Worm (Caenorhabditis elegans): ENCODE measurements around the gene Y55F3AM.13.
A peak's percentile ranks its signal among the peaks of the same experiment; 100 is the strongest.

The Y55F3AM.13 gene

ce11 chrIV:1086913-1087312 lies 30.8 kb upstream of the Y55F3AM.13 start, which contains the start of gene csn-4:
Gene csn-4 (minus strand): TSS chrIV:1087013.
- TF ChIP-seq ceh-36 (tag; optimal IDR thresholded peaks at IDR 0.05), result no peak
- TF ChIP-seq aly-1 (tag; optimal IDR thresholded peaks at IDR 0.05), result no peak
- TF ChIP-seq ets-7 (tag; optimal IDR thresholded peaks at IDR 0.05), result no peak

- no peak for TF ChIP-seq aly-1 (tag; optimal IDR thresholded peaks at IDR 0.05)
- no peak for TF ChIP-seq scrt-1 (GFP tag; IDR thresholded peaks at IDR 0.05)
- no peak for TF ChIP-seq sea-1 (GFP tag; conservative IDR thresholded peaks at IDR 0.05)
- no peak for TF ChIP-seq tra-4 (tag; optimal IDR thresholded peaks at IDR 0.05)
- no peak for TF ChIP-seq F13C5.2 (tag; optimal IDR thresholded peaks at IDR 0.05)
- TF ChIP-seq pes-1 (GFP tag; IDR thresholded peaks at IDR 0.05), result no peak
- TF ChIP-seq ceh-13 (GFP tag; optimal IDR thresholded peaks at IDR 0.05), result no peak
- no peak for TF ChIP-seq ets-7 (tag; optimal IDR thresholded peaks at IDR 0.05)
- TF ChIP-seq tbx-11 (GFP tag; IDR thresholded peaks at IDR 0.05), result no peak
- TF ChIP-seq flt-1 (GFP tag; IDR thresholded peaks at IDR 0.05), result no peak
- no peak for TF ChIP-seq ceh-36 (tag; optimal IDR thresholded peaks at IDR 0.05)
- no peak for TF ChIP-seq B0310.2 (tag; optimal IDR thresholded peaks at IDR 0.05)
- no peak for TF ChIP-seq tbx-37 (GFP tag; conservative IDR thresholded peaks at IDR 0.05)
- no peak for TF ChIP-seq hmg-4 (GFP tag; optimal IDR thresholded peaks at IDR 0.05)
- TF ChIP-seq ama-1 (optimal IDR thresholded peaks at IDR 0.05), result no peak
- TF ChIP-seq hnd-1 (tag; optimal IDR thresholded peaks at IDR 0.05), result no peak
- TF ChIP-seq hmbx-1 (tag; optimal IDR thresholded peaks at IDR 0.05), result no peak
These were observed 19.4 kb upstream of the Y55F3AM.13 start for ce11 chrIV:1075484-1075883.

ce11 chrIV:1074069-1074468 lies 18.0 kb upstream of the Y55F3AM.13 start:
- TF ChIP-seq aly-1 (tag; optimal IDR thresholded peaks at IDR 0.05) (no peak), ceh-36 (tag; optimal IDR thresholded peaks at IDR 0.05) (no peak), ama-1 (optimal IDR thresholded peaks at IDR 0.05) (no peak), tbx-37 (GFP tag; conservative IDR thresholded peaks at IDR 0.05) (no peak), ceh-13 (GFP tag; optimal IDR thresholded peaks at IDR 0.05) (no peak), tbx-11 (GFP tag; IDR thresholded peaks at IDR 0.05) (no peak), ets-7 (tag; optimal IDR thresholded peaks at IDR 0.05) (no peak), sea-1 (GFP tag; conservative IDR thresholded peaks at IDR 0.05) (no peak), flt-1 (GFP tag; IDR thresholded peaks at IDR 0.05) (no peak), pes-1 (GFP tag; IDR thresholded peaks at IDR 0.05) (no peak), tra-4 (tag; optimal IDR thresholded peaks at IDR 0.05) (no peak), B0310.2 (tag; optimal IDR thresholded peaks at IDR 0.05) (no peak), hnd-1 (tag; optimal IDR thresholded peaks at IDR 0.05) (no peak), scrt-1 (GFP tag; IDR thresholded peaks at IDR 0.05) (no peak)

- no peak for TF ChIP-seq tra-4 (tag; optimal IDR thresholded peaks at IDR 0.05)
- no peak for TF ChIP-seq ets-7 (tag; optimal IDR thresholded peaks at IDR 0.05)
- no peak for TF ChIP-seq scrt-1 (GFP tag; IDR thresholded peaks at IDR 0.05)
- no peak for TF ChIP-seq tbx-37 (GFP tag; conservative IDR thresholded peaks at IDR 0.05)
- TF ChIP-seq hmbx-1 (tag; optimal IDR thresholded peaks at IDR 0.05), result no peak
- no peak for TF ChIP-seq pes-1 (GFP tag; IDR thresholded peaks at IDR 0.05)
- no peak for TF ChIP-seq hmg-4 (GFP tag; optimal IDR thresholded peaks at IDR 0.05)
These were observed 14.3 kb upstream of the Y55F3AM.13 start for ce11 chrIV:1070383-1070782.

ce11 chrIV:1068730-1069244 lies 12.7 kb upstream of the Y55F3AM.13 start:
- TF ChIP-seq sea-1 (GFP tag; conservative IDR thresholded peaks at IDR 0.05), result no peak

- TF ChIP-seq tbx-11 (GFP tag; IDR thresholded peaks at IDR 0.05) (no peak), F13C5.2 (tag; optimal IDR thresholded peaks at IDR 0.05) (no peak), hmg-4 (GFP tag; optimal IDR thresholded peaks at IDR 0.05) (peak; percentile 5), ama-1 (optimal IDR thresholded peaks at IDR 0.05) (no peak), pes-1 (GFP tag; IDR thresholded peaks at IDR 0.05) (no peak), B0310.2 (tag; optimal IDR thresholded peaks at IDR 0.05) (no peak), sea-1 (GFP tag; conservative IDR thresholded peaks at IDR 0.05) (no peak), hmbx-1 (tag; optimal IDR thresholded peaks at IDR 0.05) (no peak)
These were observed 11.3 kb upstream of the Y55F3AM.13 start, which contains the start of gene znf-782 for ce11 chrIV:1067430-1067829. Gene znf-782 (minus strand): TSS chrIV:1067525.

ce11 chrIV:1065569-1065968 lies 9.5 kb upstream of the Y55F3AM.13 start:
- TF ChIP-seq ets-7 (tag; optimal IDR thresholded peaks at IDR 0.05) (no peak), pes-1 (GFP tag; IDR thresholded peaks at IDR 0.05) (no peak), flt-1 (GFP tag; IDR thresholded peaks at IDR 0.05) (no peak), tra-4 (tag; optimal IDR thresholded peaks at IDR 0.05) (no peak), B0310.2 (tag; optimal IDR thresholded peaks at IDR 0.05) (no peak), ama-1 (optimal IDR thresholded peaks at IDR 0.05) (no peak), ceh-13 (GFP tag; optimal IDR thresholded peaks at IDR 0.05) (no peak), F13C5.2 (tag; optimal IDR thresholded peaks at IDR 0.05) (no peak), ceh-36 (tag; optimal IDR thresholded peaks at IDR 0.05) (no peak)

ce11 chrIV:1064289-1064848 lies 8.3 kb upstream of the Y55F3AM.13 start:
- TF ChIP-seq ceh-13 (GFP tag; optimal IDR thresholded peaks at IDR 0.05) (no peak), tbx-37 (GFP tag; conservative IDR thresholded peaks at IDR 0.05) (no peak), F13C5.2 (tag; optimal IDR thresholded peaks at IDR 0.05) (no peak), ama-1 (optimal IDR thresholded peaks at IDR 0.05) (no peak), sea-1 (GFP tag; conservative IDR thresholded peaks at IDR 0.05) (no peak), ceh-36 (tag; optimal IDR thresholded peaks at IDR 0.05) (no peak), hnd-1 (tag; optimal IDR thresholded peaks at IDR 0.05) (no peak), scrt-1 (GFP tag; IDR thresholded peaks at IDR 0.05) (no peak), hmbx-1 (tag; optimal IDR thresholded peaks at IDR 0.05) (no peak), aly-1 (tag; optimal IDR thresholded peaks at IDR 0.05) (no peak), hmg-4 (GFP tag; optimal IDR thresholded peaks at IDR 0.05) (no peak), tbx-11 (GFP tag; IDR thresholded peaks at IDR 0.05) (no peak), flt-1 (GFP tag; IDR thresholded peaks at IDR 0.05) (no peak), B0310.2 (tag; optimal IDR thresholded peaks at IDR 0.05) (no peak), ets-7 (tag; optimal IDR thresholded peaks at IDR 0.05) (no peak), pes-1 (GFP tag; IDR thresholded peaks at IDR 0.05) (no peak), tra-4 (tag; optimal IDR thresholded peaks at IDR 0.05) (no peak)
